Worm (Caenorhabditis elegans) whole organism, young adult: ENCODE results near the gene lin-14.

ENCODE experiments used
- B0035.1 ChIP-seq: sonication (generic microtip); optimal IDR thresholded peaks from 2 replicates; lab custom pipeline; 2016; ENCODE audit warnings: missing genetic modification characterization, mild to moderate bottlenecking, missing compliant biosample characterization, missing genotype, missing genetic modification reagents
- B0336.3 ChIP-seq: fragments of 200-800 bp; sonication (Bioruptor generic); IDR thresholded peaks from 2 replicates; pipeline ENCODE4 v1.3.6; 2022; ENCODE audit warnings: missing genetic modification characterization, missing compliant biosample characterization
- F22D6.2 ChIP-seq: sonication (generic microtip); optimal IDR thresholded peaks from 2 replicates; lab custom pipeline; 2016; ENCODE audit warnings: mild to moderate bottlenecking, missing genetic modification characterization, missing compliant biosample characterization
- T07F8.4 ChIP-seq: sonication (generic microtip); optimal IDR thresholded peaks from 2 replicates; lab custom pipeline; 2016; ENCODE audit warnings: mild to moderate bottlenecking, missing genetic modification characterization, moderate library complexity, missing compliant biosample characterization
- Y53F4B.3 ChIP-seq: fragments of 200-800 bp; sonication (Bioruptor generic); IDR thresholded peaks from 2 replicates; pipeline ENCODE4 v1.3.6; 2022; ENCODE audit warnings: missing genetic modification reagents, missing genetic modification characterization, missing compliant biosample characterization
- Y79H2A.3 ChIP-seq: fragments of 200-800 bp; sonication (Bioruptor generic); conservative IDR thresholded peaks from 2 replicates; pipeline ENCODE4 v1.3.6; 2022; ENCODE audit warnings: missing genetic modification reagents, missing genetic modification characterization, missing compliant biosample characterization
- Y95B8A.8 ChIP-seq: fragments of 200-800 bp; sonication (Bioruptor generic); IDR thresholded peaks from 2 replicates; pipeline ENCODE4 v1.3.6; 2022; ENCODE audit warnings: missing genetic modification reagents, missing genetic modification characterization, missing compliant biosample characterization
- ZK185.1 ChIP-seq: sonication (generic microtip); optimal IDR thresholded peaks from 2 replicates; lab custom pipeline; 2016; ENCODE audit warnings: mild to moderate bottlenecking, missing genetic modification characterization, missing compliant biosample characterization; ENCODE audit not compliant: poor library complexity, severe bottlenecking
- aptf-3 ChIP-seq: fragments of 200-800 bp; sonication (Bioruptor generic); IDR thresholded peaks from 2 replicates; pipeline ENCODE4 v1.3.6; 2022; ENCODE audit warnings: missing genetic modification characterization, missing compliant biosample characterization
- athp-1 ChIP-seq: sonication (generic microtip); optimal IDR thresholded peaks from 2 replicates; lab custom pipeline; 2017; ENCODE audit warnings: mild to moderate bottlenecking, missing genetic modification characterization, missing compliant biosample characterization
- attf-3 ChIP-seq: fragments of 200-800 bp; sonication (Bioruptor generic); conservative IDR thresholded peaks from 2 replicates; pipeline ENCODE4 v1.3.6; 2022; ENCODE audit warnings: missing genetic modification reagents, missing genetic modification characterization, missing compliant biosample characterization
- attf-5 ChIP-seq: fragments of 200-800 bp; sonication (Bioruptor generic); optimal IDR thresholded peaks from 2 replicates; lab custom pipeline; 2018; ENCODE audit warnings: mild to moderate bottlenecking, missing genetic modification characterization, missing compliant biosample characterization
- attf-6 ChIP-seq: fragments of 200-800 bp; sonication (Bioruptor generic); IDR thresholded peaks from 2 replicates; pipeline ENCODE4 v1.3.6; 2022; ENCODE audit warnings: missing genetic modification reagents, missing genetic modification characterization, missing compliant biosample characterization
- bed-2 ChIP-seq: fragments of 200-800 bp; sonication (Bioruptor generic); IDR thresholded peaks from 2 replicates; pipeline ENCODE4 v1.3.6; 2022; ENCODE audit warnings: missing genetic modification reagents, missing genetic modification characterization, missing compliant biosample characterization
- cebp-1 ChIP-seq, 2 experiments: fragments of 200-800 bp in 1 of 2; sonication (Bioruptor generic) in 1 of 2; sonication (generic microtip) in 1 of 2; IDR thresholded peaks in 1 of 2; optimal IDR thresholded peaks in 1 of 2; 2 replicates each; pipeline versions ENCODE4 v1.3.6 to Lab custom; 2017 to 2022; ENCODE audit warnings: missing compliant biosample characterization in 2 of 2, missing genetic modification characterization in 2 of 2, mild to moderate bottlenecking in 1 of 2, missing genetic modification reagents in 1 of 2, moderate library complexity in 1 of 2
- ceh-79 ChIP-seq: sonication (generic microtip); optimal IDR thresholded peaks from 2 replicates; lab custom pipeline; 2017; ENCODE audit warnings: mild to moderate bottlenecking, missing genetic modification characterization, missing compliant biosample characterization
- ceh-91 ChIP-seq: fragments of 200-800 bp; sonication (Bioruptor generic); IDR thresholded peaks from 2 replicates; pipeline ENCODE4 v1.3.6; 2022; ENCODE audit warnings: missing genetic modification reagents, missing genetic modification characterization, missing compliant biosample characterization
- die-1 ChIP-seq: sonication (generic microtip); optimal IDR thresholded peaks from 2 replicates; lab custom pipeline; 2016; ENCODE audit warnings: missing genotype, mild to moderate bottlenecking, missing genetic modification characterization, missing compliant biosample characterization
- dpl-1 ChIP-seq: fragments of 150-350 bp; optimal IDR thresholded peaks from 2 replicates; lab custom pipeline; 2014; ENCODE audit warnings: missing biosample characterization, missing genetic modification reagents, missing genetic modification characterization
- egl-44 ChIP-seq: fragments of 200-800 bp; sonication (Bioruptor generic); IDR thresholded peaks from 2 replicates; pipeline ENCODE4 v1.3.6; 2022; ENCODE audit warnings: missing genetic modification reagents, missing genetic modification characterization, missing compliant biosample characterization
- hmg-20 ChIP-seq: fragments of 200-800 bp; sonication (Bioruptor generic); IDR thresholded peaks from 2 replicates; pipeline ENCODE4 v1.3.6; 2022; ENCODE audit warnings: missing genetic modification reagents, missing genetic modification characterization, missing compliant biosample characterization
- lin-40 ChIP-seq: sonication (generic microtip); optimal IDR thresholded peaks from 2 replicates; lab custom pipeline; 2016; ENCODE audit warnings: missing genetic modification characterization, mild to moderate bottlenecking, missing compliant biosample characterization, missing genotype, missing genetic modification reagents
- lsy-27 ChIP-seq: sonication (generic microtip); optimal IDR thresholded peaks from 2 replicates; lab custom pipeline; 2017; ENCODE audit warnings: missing genetic modification characterization, mild to moderate bottlenecking, missing compliant biosample characterization, antibody characterized with exemption, missing genotype, borderline replicate concordance; ENCODE audit not compliant: insufficient read depth
- madf-3 ChIP-seq: fragments of 200-800 bp; sonication (Bioruptor generic); IDR thresholded peaks from 2 replicates; pipeline ENCODE4 v1.3.6; 2022; ENCODE audit warnings: missing genetic modification reagents, missing genetic modification characterization, missing compliant biosample characterization
- mel-28 ChIP-seq: sonication (generic microtip); optimal IDR thresholded peaks from 2 replicates; lab custom pipeline; 2016; ENCODE audit warnings: borderline replicate concordance, mild to moderate bottlenecking, missing genetic modification characterization, missing compliant biosample characterization
- nfya-2 ChIP-seq: fragments of 200-800 bp; sonication (Bioruptor generic); IDR thresholded peaks from 2 replicates; pipeline ENCODE4 v1.3.6; 2022; ENCODE audit warnings: missing genetic modification reagents, missing genetic modification characterization, missing compliant biosample characterization
- nhr-120 ChIP-seq: fragments of 200-800 bp; sonication (Bioruptor generic); IDR thresholded peaks from 2 replicates; pipeline ENCODE4 v1.3.6; 2022; ENCODE audit warnings: missing genetic modification characterization, missing compliant biosample characterization
- nhr-27 ChIP-seq: fragments of 200-800 bp; sonication (Bioruptor generic); optimal IDR thresholded peaks from 2 replicates; lab custom pipeline; 2018; ENCODE audit warnings: mild to moderate bottlenecking, missing genetic modification characterization, moderate library complexity, missing compliant biosample characterization
- nhr-80 ChIP-seq: sonication (generic microtip); optimal IDR thresholded peaks from 2 replicates; lab custom pipeline; 2016; ENCODE audit warnings: missing genetic modification characterization, missing compliant biosample characterization
- nhr-90 ChIP-seq: sonication (generic microtip); optimal IDR thresholded peaks from 2 replicates; lab custom pipeline; 2016; ENCODE audit warnings: missing genotype, mild to moderate bottlenecking, missing genetic modification characterization, missing compliant biosample characterization
- pbrm-1 ChIP-seq: fragments of 200-800 bp; sonication (Bioruptor generic); IDR thresholded peaks from 2 replicates; pipeline ENCODE4 v1.3.6; 2022; ENCODE audit warnings: missing genetic modification reagents, missing genetic modification characterization, missing compliant biosample characterization
- sea-2 ChIP-seq: fragments of 200-800 bp; sonication (Bioruptor generic); IDR thresholded peaks from 2 replicates; pipeline ENCODE4 v1.3.6; 2022; ENCODE audit warnings: missing genetic modification characterization, missing compliant biosample characterization
- snpc-1.3 ChIP-seq: sonication (generic microtip); optimal IDR thresholded peaks from 2 replicates; lab custom pipeline; 2017; ENCODE audit warnings: missing genetic modification characterization, mild to moderate bottlenecking, missing compliant biosample characterization, antibody characterized with exemption, moderate library complexity, missing genotype, missing genetic modification reagents; ENCODE audit not compliant: insufficient read depth
- snpc-4 ChIP-seq, 5 experiments: fragments of 150-350 bp in 1 of 5; sonication (generic microtip) in 4 of 5; optimal IDR thresholded peaks; 2 replicates each; lab custom pipeline; 2014 to 2018; ENCODE audit warnings: missing genetic modification characterization in 5 of 5, missing biosample characterization in 3 of 5, antibody characterized with exemption in 2 of 5, mild to moderate bottlenecking in 2 of 5, missing compliant biosample characterization in 2 of 5, missing genotype in 2 of 5, moderate library complexity in 2 of 5, missing genetic modification reagents in 1 of 5
- tbp1 ChIP-seq: fragments of 200-800 bp; sonication (Bioruptor generic); optimal IDR thresholded peaks from 2 replicates; lab custom pipeline; 2018; ENCODE audit warnings: mild to moderate bottlenecking, missing genetic modification characterization, missing compliant biosample characterization
- tlf-1 ChIP-seq: fragments of 200-800 bp; sonication (Bioruptor generic); optimal IDR thresholded peaks from 2 replicates; lab custom pipeline; 2018; ENCODE audit warnings: mild to moderate bottlenecking, missing genetic modification characterization, missing compliant biosample characterization
- unc-130 ChIP-seq: sonication (generic microtip); optimal IDR thresholded peaks from 2 replicates; lab custom pipeline; 2016; ENCODE audit warnings: missing genetic modification reagents, missing genetic modification characterization, missing compliant biosample characterization
- unc-62 ChIP-seq: fragments of 150-350 bp; optimal IDR thresholded peaks from 2 replicates; lab custom pipeline; 2014; ENCODE audit warnings: missing biosample characterization, missing genetic modification reagents, missing genetic modification characterization
- zfh-2 ChIP-seq: fragments of 200-800 bp; sonication (Bioruptor generic); conservative IDR thresholded peaks from 2 replicates; pipeline ENCODE4 v1.3.6; 2022; ENCODE audit warnings: missing genetic modification reagents, missing genetic modification characterization, missing compliant biosample characterization
- zim-3 ChIP-seq: sonication (generic microtip); optimal IDR thresholded peaks from 2 replicates; lab custom pipeline; 2017; ENCODE audit warnings: mild to moderate bottlenecking, missing genetic modification characterization, moderate library complexity, missing compliant biosample characterization
- ztf-25 ChIP-seq: fragments of 200-800 bp; sonication (Bioruptor generic); IDR thresholded peaks from 2 replicates; pipeline ENCODE4 v1.3.6; 2022; ENCODE audit warnings: missing genetic modification reagents, missing genetic modification characterization, missing compliant biosample characterization

Gene lin-14

DNA sequence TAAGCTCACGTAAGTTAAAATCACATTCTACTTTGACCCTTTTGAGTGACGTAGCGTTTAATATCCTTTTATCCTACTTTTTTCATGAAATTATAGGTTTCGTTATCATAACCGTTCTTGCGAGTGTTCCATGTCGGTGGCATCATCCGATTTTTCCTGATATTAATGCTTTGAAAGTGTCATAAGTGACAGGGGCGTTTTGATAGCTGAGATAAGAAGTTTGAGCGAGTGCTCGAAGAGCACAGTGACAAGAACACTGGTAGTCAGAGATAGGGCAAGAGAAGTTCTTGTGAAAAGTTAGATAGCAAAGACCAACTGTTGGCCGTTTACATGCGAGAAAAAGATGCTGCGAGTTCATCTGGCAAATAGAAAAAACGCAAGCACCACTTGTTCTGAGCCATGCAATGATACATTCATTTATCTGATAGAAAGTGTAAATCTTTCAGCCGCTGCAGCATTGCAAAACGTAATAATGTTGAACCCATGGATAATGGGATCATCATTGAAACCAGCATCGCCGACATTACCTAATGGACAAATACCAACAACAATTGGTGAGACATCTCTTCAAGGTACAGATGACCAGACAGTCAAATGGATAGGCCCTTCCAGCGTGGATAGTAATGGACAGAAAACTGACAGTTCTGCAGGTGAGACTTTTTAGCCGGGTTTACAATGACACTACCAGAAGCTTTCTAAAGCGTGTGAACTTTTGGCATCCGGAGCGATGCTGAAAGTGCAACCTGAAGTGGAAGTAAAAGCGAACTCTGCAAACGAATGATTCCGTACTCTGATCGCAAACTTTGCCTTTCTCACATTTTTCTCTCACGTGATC, 15.8 kb downstream of the lin-14 start (continued):
- TF ChIP-seq nhr-90 (tag; lab: Kevin White, UChicago) = peak; percentile 45
- no peak for TF ChIP-seq Y79H2A.3 (GFP tag; lab: Robert Waterston, UW)
- TF ChIP-seq T07F8.4 (tag; lab: Kevin White, UChicago) = no peak
- no peak for TF ChIP-seq Y53F4B.3 (GFP tag; lab: Robert Waterston, UW)
- TF ChIP-seq mel-28 (tag; lab: Kevin White, UChicago) = no peak
- TF ChIP-seq, all 124 proteins: peak for 10

DNA sequence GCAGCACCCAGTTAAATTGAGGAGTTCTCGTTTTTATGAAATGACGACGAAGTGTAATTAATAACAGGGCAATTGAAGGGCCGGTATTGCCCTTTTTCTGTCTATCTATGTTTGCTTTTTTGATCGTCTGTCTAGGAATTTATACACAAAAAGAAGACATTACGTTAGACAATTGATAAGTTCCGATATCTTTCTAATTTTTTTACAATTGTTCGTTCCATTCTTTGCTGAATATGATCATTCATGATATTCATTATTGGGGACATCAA, 16.4 kb downstream of the lin-14 start:
- no peak for TF ChIP-seq nhr-120
- TF ChIP-seq attf-6 (GFP tag; lab: Robert Waterston, UW) = no peak
- no peak for TF ChIP-seq ztf-25 (GFP tag; lab: Robert Waterston, UW)
- TF ChIP-seq ceh-79 (tag; lab: Kevin White, UChicago) = no peak
- peak; percentile 19 for TF ChIP-seq lin-40 (tag; lab: Kevin White, UChicago)
- no peak for TF ChIP-seq F22D6.2 (tag; lab: Kevin White, UChicago)

DNA sequence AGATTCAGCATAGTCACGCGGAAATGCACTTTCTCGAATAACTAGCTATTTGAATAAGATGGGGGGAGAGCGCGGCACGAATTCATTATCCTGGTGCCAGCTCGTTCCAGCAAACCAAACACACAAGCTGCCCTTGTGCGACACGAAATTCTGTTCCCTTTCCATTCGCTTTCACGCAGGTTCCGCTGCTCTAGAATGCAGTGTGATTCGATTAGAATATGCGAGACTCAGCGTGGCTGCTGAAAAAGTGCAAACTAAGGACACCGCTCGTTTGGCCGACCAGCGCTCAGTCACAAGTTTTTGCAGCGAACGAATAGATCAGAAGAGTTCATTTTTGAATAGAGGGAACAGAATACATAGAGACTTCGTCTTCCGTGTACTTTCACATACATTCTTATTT, 16.8 kb downstream of the lin-14 start:
- TF ChIP-seq zfh-2 (GFP tag; lab: Robert Waterston, UW) = 0 out of 2 replicates have a peak, but pooled peaks have one; percentile 34
- TF ChIP-seq die-1 (tag; lab: Kevin White, UChicago) = peak; percentile 12
- TF ChIP-seq cebp-1 (GFP tag; IDR thresholded peaks at IDR 0.05; lab: Robert Waterston, UW) = no peak
- TF ChIP-seq cebp-1 (tag; optimal IDR thresholded peaks at IDR 0.05; lab: Kevin White, UChicago) = no peak
- TF ChIP-seq B0336.3 = peak; percentile 4; the same call in 1 of the 2 replicates
- no peak for TF ChIP-seq nhr-27 (tag; lab: Kevin White, UChicago)
- 0 out of 2 replicates have a peak, but pooled peaks have one; percentile 24 for TF ChIP-seq pbrm-1 (GFP tag; lab: Robert Waterston, UW)
- no peak for TF ChIP-seq dpl-1
- TF ChIP-seq, all 124 proteins: peak for 4

DNA sequence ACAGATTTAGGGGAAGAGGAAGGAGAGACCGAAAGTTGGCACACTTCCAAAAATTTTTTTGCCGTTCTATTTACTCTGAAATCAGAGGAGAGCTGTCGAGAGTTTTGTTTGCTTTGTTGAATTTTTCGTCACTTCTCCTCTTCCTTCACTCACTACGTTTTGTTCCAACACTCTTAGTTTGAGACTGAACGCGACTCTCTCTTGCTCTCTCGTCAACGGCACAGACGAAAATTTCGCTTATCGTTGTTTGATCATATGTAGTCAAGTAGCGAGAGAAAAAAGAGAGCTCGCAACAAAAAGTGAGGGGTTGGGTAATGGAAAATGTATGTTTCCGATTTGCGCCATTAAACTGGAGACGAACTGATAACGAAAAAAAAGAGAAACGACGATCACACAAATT, 17.3 kb downstream of the lin-14 start:
- TF ChIP-seq pbrm-1 (GFP tag; lab: Robert Waterston, UW) (no peak), tlf-1 (GFP tag; lab: Kevin White, UChicago) (peak; percentile 6), ceh-91 (GFP tag; lab: Robert Waterston, UW) (no peak), ZK185.1 (tag; lab: Kevin White, UChicago) (no peak), tbp1 (GFP tag; lab: Kevin White, UChicago) (no peak), nhr-80 (tag; lab: Kevin White, UChicago) (peak; percentile 98), B0035.1 (tag; lab: Kevin White, UChicago) (no peak), madf-3 (GFP tag; lab: Robert Waterston, UW) (no peak), unc-130 (no peak), zim-3 (tag; lab: Kevin White, UChicago) (peak; percentile 3), lsy-27 (tag; lab: Kevin White, UChicago) (no peak), Y95B8A.8 (GFP tag; lab: Robert Waterston, UW) (no peak), snpc-1.3 (tag; lab: Kevin White, UChicago) (no peak), sea-2 (GFP tag; lab: Robert Waterston, UW) (no peak), unc-62 (GFP tag; lab: Kevin White, UChicago) (no peak), aptf-3 (GFP tag; lab: Robert Waterston, UW) (no peak), cebp-1 (GFP tag; IDR thresholded peaks at IDR 0.05; lab: Robert Waterston, UW) (no peak), cebp-1 (tag; optimal IDR thresholded peaks at IDR 0.05; lab: Kevin White, UChicago) (peak; percentile 46), snpc-4 (GFP tag; optimal IDR thresholded peaks at IDR 0.05; lab: Kevin White, UChicago) (no peak), snpc-4 (tag; optimal IDR thresholded peaks at IDR 0.05; lab: Kevin White, UChicago) (no peak), athp-1 (tag; lab: Kevin White, UChicago) (no peak), hmg-20 (GFP tag; lab: Robert Waterston, UW) (no peak), attf-5 (GFP tag; lab: Kevin White, UChicago) (no peak), attf-3 (GFP tag; lab: Robert Waterston, UW) (no peak), bed-2 (GFP tag; lab: Robert Waterston, UW) (no peak), egl-44 (GFP tag; lab: Robert Waterston, UW) (no peak), nfya-2 (no peak)
